Fruit fly (Drosophila melanogaster) whole organism, embryonic: ENCODE data around the gene Npc2a.

Experiments used
- Abd-B ChIP-seq: fragments of 200-800 bp; sonication (Bioruptor generic); optimal IDR thresholded peaks from 2 replicates; lab custom pipeline; 2018; ENCODE audit warnings: missing biosample characterization, mild to moderate bottlenecking, missing genetic modification characterization, moderate library complexity
- CG11093 ChIP-seq: fragments of 200-800 bp; sonication (Bioruptor generic); IDR thresholded peaks from 3 replicates; pipeline ENCODE4 v1.3.6; 2022; ENCODE audit warnings: missing biosample characterization, missing genetic modification characterization
- CG11695 ChIP-seq: fragments of 200-800 bp; sonication (Bioruptor generic); IDR thresholded peaks from 3 replicates; pipeline ENCODE4 v1.3.6; 2022; ENCODE audit warnings: missing biosample characterization, missing genetic modification characterization
- CG14860 ChIP-seq: fragments of 200-800 bp; sonication (Bioruptor generic); IDR thresholded peaks from 3 replicates; pipeline ENCODE4 v1.3.6; 2022; ENCODE audit warnings: missing biosample characterization, missing genetic modification characterization; ENCODE audit not compliant: partially characterized antibody
- CG15514 ChIP-seq: fragments of 200-800 bp; sonication (Bioruptor generic); optimal IDR thresholded peaks from 3 replicates; lab custom pipeline; 2017; ENCODE audit warnings: missing biosample characterization, missing genetic modification characterization, mild to moderate bottlenecking, moderate library complexity, missing genetic modification reagents
- CG16813 ChIP-seq: fragments of 200-800 bp; sonication (Bioruptor generic); IDR thresholded peaks from 3 replicates; pipeline ENCODE4 v1.3.6; 2022; ENCODE audit warnings: missing biosample characterization, missing genetic modification characterization; ENCODE audit not compliant: partially characterized antibody
- CG17385 ChIP-seq: fragments of 200-800 bp; sonication (Bioruptor generic); optimal IDR thresholded peaks from 3 replicates; lab custom pipeline; 2018; ENCODE audit warnings: missing biosample characterization, mild to moderate bottlenecking, missing genetic modification characterization
- CG17612 ChIP-seq: fragments of 200-800 bp; sonication (Bioruptor generic); IDR thresholded peaks from 2 replicates; pipeline ENCODE4 v1.3.6; 2022; ENCODE audit warnings: missing biosample characterization, missing genetic modification characterization
- CG2712 ChIP-seq: fragments of 200-800 bp; optimal IDR thresholded peaks from 3 replicates; lab custom pipeline; 2019; ENCODE audit warnings: missing biosample characterization, mild to moderate bottlenecking, missing genetic modification characterization, moderate library complexity
- CG3163 ChIP-seq: fragments of 200-800 bp; sonication (Bioruptor generic); optimal IDR thresholded peaks from 3 replicates; lab custom pipeline; 2016; ENCODE audit warnings: missing biosample characterization, missing genetic modification characterization
- CG32772 ChIP-seq: fragments of 200-800 bp; sonication (Bioruptor generic); IDR thresholded peaks from 2 replicates; pipeline ENCODE4 v1.3.6; 2022; ENCODE audit warnings: missing biosample characterization, missing genetic modification characterization
- CG33213 ChIP-seq: fragments of 200-800 bp; sonication (Bioruptor generic); optimal IDR thresholded peaks from 3 replicates; lab custom pipeline; 2016; ENCODE audit warnings: missing biosample characterization, missing genetic modification characterization
- CG33557 ChIP-seq: fragments of 200-800 bp; sonication (Bioruptor generic); optimal IDR thresholded peaks from 2 replicates; lab custom pipeline; 2019; ENCODE audit warnings: missing biosample characterization, mild to moderate bottlenecking, missing genetic modification characterization, moderate library complexity
- CG3995 ChIP-seq: fragments of 200-800 bp; sonication (Bioruptor generic); optimal IDR thresholded peaks from 3 replicates; lab custom pipeline; 2016; ENCODE audit warnings: missing biosample characterization, missing genetic modification characterization
- CG4282 ChIP-seq: fragments of 200-800 bp; sonication (Bioruptor generic); optimal IDR thresholded peaks from 2 replicates; lab custom pipeline; 2016; ENCODE audit warnings: missing biosample characterization, missing genetic modification characterization
- CG4854 ChIP-seq: fragments of 200-800 bp; sonication (Bioruptor generic); optimal IDR thresholded peaks from 2 replicates; lab custom pipeline; 2016; ENCODE audit warnings: missing biosample characterization, missing genetic modification characterization, inconsistent platforms
- CG7357 ChIP-seq: fragments of 200-800 bp; sonication (Bioruptor generic); IDR thresholded peaks from 3 replicates; pipeline ENCODE4 v1.3.6; 2022; ENCODE audit warnings: missing biosample characterization, missing genetic modification characterization
- CG7556 ChIP-seq: fragments of 200-800 bp; sonication (Bioruptor generic); optimal IDR thresholded peaks from 2 replicates; lab custom pipeline; 2017; ENCODE audit warnings: missing biosample characterization, mild to moderate bottlenecking, missing genetic modification characterization
- CG9215 ChIP-seq: fragments of 200-800 bp; sonication (Bioruptor generic); IDR thresholded peaks from 2 replicates; pipeline ENCODE4 v1.3.6; 2022; ENCODE audit warnings: missing biosample characterization, missing genetic modification characterization
- CG9437 ChIP-seq: fragments of 200-800 bp; sonication (Bioruptor generic); optimal IDR thresholded peaks from 2 replicates; lab custom pipeline; 2018; ENCODE audit warnings: missing biosample characterization, mild to moderate bottlenecking, missing genetic modification characterization
- CTCF ChIP-seq: fragments of 200-800 bp; sonication (Bioruptor generic); optimal IDR thresholded peaks from 2 replicates; lab custom pipeline; 2017; ENCODE audit warnings: missing biosample characterization, mild to moderate bottlenecking, missing genetic modification characterization, moderate library complexity
- CoRest ChIP-seq: fragments of 200-800 bp; sonication (Bioruptor generic); optimal IDR thresholded peaks from 3 replicates; lab custom pipeline; 2018; ENCODE audit warnings: missing biosample characterization, mild to moderate bottlenecking, missing genetic modification characterization, moderate library complexity
- Doc2 ChIP-seq: fragments of 200-800 bp; sonication (Bioruptor generic); IDR thresholded peaks from 2 replicates; pipeline ENCODE4 v1.3.6; 2022; ENCODE audit warnings: missing biosample characterization, missing genetic modification characterization
- Eip74EF ChIP-seq, 2 experiments: fragments of 200-800 bp in 1 of 2; fragments of >200 bp in 1 of 2; sonication (Bioruptor generic) in 1 of 2; optimal IDR thresholded peaks; 2 replicates each; lab custom pipeline; 2017 to 2019; ENCODE audit warnings: missing biosample characterization in 2 of 2, missing genetic modification characterization in 2 of 2, mild to moderate bottlenecking in 1 of 2, moderate library complexity in 1 of 2
- Max ChIP-seq: fragments of 200-800 bp; sonication (Bioruptor generic); optimal IDR thresholded peaks from 2 replicates; lab custom pipeline; 2016; ENCODE audit warnings: missing biosample characterization, mild to moderate bottlenecking, missing genetic modification characterization
- Nf-YB ChIP-seq: fragments of 200-800 bp; sonication (Bioruptor generic); optimal IDR thresholded peaks from 3 replicates; lab custom pipeline; 2019; ENCODE audit warnings: missing biosample characterization, mild to moderate bottlenecking, missing genetic modification characterization, moderate library complexity
- PHDP ChIP-seq: fragments of 200-800 bp; sonication (Bioruptor generic); optimal IDR thresholded peaks from 3 replicates; lab custom pipeline; 2018; ENCODE audit warnings: missing biosample characterization, mild to moderate bottlenecking, missing genetic modification characterization, moderate library complexity
- Sin3A ChIP-seq: fragments of >200 bp; optimal IDR thresholded peaks from 2 replicates; lab custom pipeline; 2018
- Tbp ChIP-seq: fragments of >200 bp; optimal IDR thresholded peaks from 2 replicates; lab custom pipeline; 2018; ENCODE audit warnings: missing biosample characterization, missing genetic modification characterization
- Xbp1 ChIP-seq: fragments of 200-800 bp; sonication (Bioruptor generic); optimal IDR thresholded peaks from 3 replicates; lab custom pipeline; 2016; ENCODE audit warnings: missing biosample characterization, mild to moderate bottlenecking, missing genetic modification characterization
- ap ChIP-seq: fragments of 200-800 bp; sonication (Bioruptor generic); IDR thresholded peaks from 2 replicates; pipeline ENCODE4 v1.3.6; 2022; ENCODE audit warnings: missing biosample characterization, missing genetic modification characterization
- btn ChIP-seq: fragments of 200-800 bp; sonication (Bioruptor generic); optimal IDR thresholded peaks from 2 replicates; lab custom pipeline; 2016; ENCODE audit warnings: missing biosample characterization, missing genetic modification characterization
- caup ChIP-seq: fragments of 200-800 bp; sonication (Bioruptor generic); optimal IDR thresholded peaks from 3 replicates; lab custom pipeline; 2017; ENCODE audit warnings: missing biosample characterization, mild to moderate bottlenecking, missing genetic modification characterization, moderate library complexity; ENCODE audit not compliant: severe bottlenecking
- dysf ChIP-seq: fragments of 200-800 bp; sonication (Bioruptor generic); IDR thresholded peaks from 3 replicates; pipeline ENCODE4 v1.3.6; 2022; ENCODE audit warnings: missing biosample characterization, missing genetic modification characterization
- emc ChIP-seq: fragments of 200-800 bp; sonication (Bioruptor generic); optimal IDR thresholded peaks from 2 replicates; lab custom pipeline; 2016; ENCODE audit warnings: missing biosample characterization, missing genetic modification characterization
- ems ChIP-seq: fragments of 200-800 bp; sonication (Bioruptor generic); optimal IDR thresholded peaks from 3 replicates; lab custom pipeline; 2016; ENCODE audit warnings: missing biosample characterization, missing genetic modification characterization
- ham ChIP-seq: fragments of 200-800 bp; sonication (Bioruptor generic); IDR thresholded peaks from 2 replicates; pipeline ENCODE4 v1.3.6; 2022; ENCODE audit warnings: missing biosample characterization, missing genetic modification characterization
- ind ChIP-seq: fragments of 200-800 bp; sonication (Bioruptor generic); optimal IDR thresholded peaks from 3 replicates; lab custom pipeline; 2016; ENCODE audit warnings: missing biosample characterization, missing genetic modification characterization
- jigr1 ChIP-seq: fragments of 200-800 bp; sonication (Bioruptor generic); IDR thresholded peaks from 3 replicates; pipeline ENCODE4 v1.3.6; 2022; ENCODE audit warnings: missing biosample characterization, missing genetic modification characterization
- lilli ChIP-seq: fragments of 200-800 bp; sonication (Bioruptor generic); optimal IDR thresholded peaks from 3 replicates; lab custom pipeline; 2016; ENCODE audit warnings: missing biosample characterization, missing genetic modification characterization
- lmd ChIP-seq: fragments of 200-800 bp; sonication (Bioruptor generic); IDR thresholded peaks from 2 replicates; pipeline ENCODE4 v1.3.6; 2022; ENCODE audit warnings: missing biosample characterization, missing genetic modification characterization
- lola ChIP-seq, 3 experiments: fragments of >200 bp in 2 of 3; fragments of 200-800 bp in 1 of 3; sonication (Bioruptor generic) in 1 of 3; optimal IDR thresholded peaks; 2 replicates each; lab custom pipeline; 2017 to 2019; ENCODE audit warnings: missing biosample characterization in 3 of 3, missing genetic modification characterization in 3 of 3, mild to moderate bottlenecking in 1 of 3, moderate library complexity in 1 of 3
- mirr ChIP-seq: fragments of 200-800 bp; sonication (Bioruptor generic); optimal IDR thresholded peaks from 3 replicates; lab custom pipeline; 2018; ENCODE audit warnings: missing biosample characterization, mild to moderate bottlenecking, missing genetic modification characterization
- pnt ChIP-seq: fragments of 200-800 bp; sonication (Bioruptor generic); optimal IDR thresholded peaks from 3 replicates; lab custom pipeline; 2016; ENCODE audit warnings: missing biosample characterization, missing genetic modification characterization
- pros ChIP-seq: fragments of 200-800 bp; sonication (Bioruptor generic); optimal IDR thresholded peaks from 3 replicates; lab custom pipeline; 2019; ENCODE audit warnings: missing biosample characterization, mild to moderate bottlenecking, missing genetic modification characterization, moderate library complexity
- pum ChIP-seq: fragments of 200-800 bp; sonication (Bioruptor generic); optimal IDR thresholded peaks from 2 replicates; lab custom pipeline; 2016; ENCODE audit warnings: missing biosample characterization, missing genetic modification characterization
- ranshi ChIP-seq: fragments of 200-800 bp; sonication (Bioruptor generic); IDR thresholded peaks from 2 replicates; pipeline ENCODE4 v1.3.6; 2022; ENCODE audit warnings: missing biosample characterization, missing genetic modification characterization
- tin ChIP-seq: fragments of 200-800 bp; sonication (Bioruptor generic); optimal IDR thresholded peaks from 3 replicates; lab custom pipeline; 2016; ENCODE audit warnings: missing biosample characterization, missing genetic modification characterization
- tll ChIP-seq, 2 experiments: fragments of 200-800 bp in 1 of 2; fragments of >200 bp in 1 of 2; sonication (Bioruptor generic) in 1 of 2; optimal IDR thresholded peaks; 2 replicates each; lab custom pipeline; 2017 to 2019; ENCODE audit warnings: missing biosample characterization in 2 of 2, missing genetic modification characterization in 2 of 2, mild to moderate bottlenecking in 1 of 2, moderate library complexity in 1 of 2
- zen ChIP-seq: fragments of 200-800 bp; sonication (Bioruptor generic); optimal IDR thresholded peaks from 3 replicates; lab custom pipeline; 2018; ENCODE audit warnings: missing biosample characterization, mild to moderate bottlenecking, missing genetic modification characterization, moderate library complexity
- zf30C ChIP-seq: fragments of 200-800 bp; sonication (Bioruptor generic); optimal IDR thresholded peaks from 3 replicates; lab custom pipeline; 2018; ENCODE audit warnings: missing biosample characterization, mild to moderate bottlenecking, missing genetic modification characterization

Npc2a gene

dm6 chr2L:1970312-1970929, 17.7 kb upstream of the Npc2a start, which contains the start of gene erm (continued):
- TF ChIP-seq lilli (GFP tag; lab: Kevin White, UChicago) (no peak), pros (peak; percentile 43), Nf-YB (peak; percentile 97), CG17385 (GFP tag; lab: Kevin White, UChicago) (no peak), ap (GFP tag; lab: Robert Waterston, UW) (no peak), CG3163 (GFP tag; lab: Kevin White, UChicago) (no peak), tll (GFP tag; optimal IDR thresholded peaks at IDR 0.05; lab: Kevin White, UChicago) (peak in 1 of 2 experiments; percentile 97), CG4854 (GFP tag; lab: Kevin White, UChicago) (no peak), mirr (GFP tag; lab: Kevin White, UChicago) (no peak), ham (no peak), CG9437 (GFP tag; lab: Kevin White, UChicago) (no peak), pnt (GFP tag; lab: Kevin White, UChicago) (no peak), btn (GFP tag; lab: Kevin White, UChicago) (no peak), CG15514 (GFP tag; lab: Kevin White, UChicago) (no peak), zen (tag; lab: Kevin White, UChicago) (peak; percentile 57), CG33557 (GFP tag; lab: Kevin White, UChicago) (no peak), CG33213 (GFP tag; lab: Kevin White, UChicago) (no peak), pum (GFP tag; lab: Kevin White, UChicago) (no peak), emc (GFP tag; lab: Kevin White, UChicago) (no peak), Abd-B (GFP tag; lab: Kevin White, UChicago) (peak; percentile 0), dysf (no peak), Tbp (GFP tag; lab: Kevin White, UChicago) (no peak), CG14860 (GFP tag; lab: Robert Waterston, UW) (no peak), tin (GFP tag; lab: Kevin White, UChicago) (no peak), Max (GFP tag; lab: Kevin White, UChicago) (no peak), Sin3A (lab: Kevin White, UChicago) (no peak), lola (GFP tag; optimal IDR thresholded peaks at IDR 0.05; lab: Kevin White, UChicago) (no peak), jigr1 (no peak), ems (GFP tag; lab: Kevin White, UChicago) (no peak), ind (GFP tag; lab: Kevin White, UChicago) (no peak), Eip74EF (GFP tag; optimal IDR thresholded peaks at IDR 0.05; lab: Kevin White, UChicago) (no peak), CG9215 (GFP tag; lab: Robert Waterston, UW) (0 out of 2 replicates have a peak, but pooled peaks have one; percentile 17), CoRest (peak; percentile 63), Xbp1 (GFP tag; lab: Kevin White, UChicago) (no peak), CG7556 (GFP tag; lab: Kevin White, UChicago) (no peak), zf30C (GFP tag; lab: Kevin White, UChicago) (no peak), CG7357 (GFP tag; lab: Robert Waterston, UW) (no peak), caup (no peak), CG16813 (GFP tag; lab: Robert Waterston, UW) (no peak), CTCF (GFP tag; lab: Kevin White, UChicago) (no peak), CG32772 (GFP tag; lab: Robert Waterston, UW) (no peak), PHDP (tag; lab: Kevin White, UChicago) (no peak), Doc2 (GFP tag; lab: Robert Waterston, UW) (no peak), CG11695 (no peak), CG3995 (no peak), ranshi (no peak), lmd (no peak), CG4282 (GFP tag; lab: Kevin White, UChicago) (no peak), CG17612 (no peak), CG2712 (tag; lab: Kevin White, UChicago) (no peak), CG11093 (no peak)
